Fruit fly (Drosophila melanogaster) ovary, adult (tissue): ENCODE results near the gene Mst36Fb.

Experiments used
- CG17801 ChIP-seq: fragments of 200-800 bp; optimal IDR thresholded peaks from 2 replicates; lab custom pipeline; 2019; ENCODE audit warnings: missing biosample characterization, mild to moderate bottlenecking, missing genetic modification characterization, moderate library complexity; ENCODE audit not compliant: partially characterized antibody

Mst36Fb gene

DNA sequence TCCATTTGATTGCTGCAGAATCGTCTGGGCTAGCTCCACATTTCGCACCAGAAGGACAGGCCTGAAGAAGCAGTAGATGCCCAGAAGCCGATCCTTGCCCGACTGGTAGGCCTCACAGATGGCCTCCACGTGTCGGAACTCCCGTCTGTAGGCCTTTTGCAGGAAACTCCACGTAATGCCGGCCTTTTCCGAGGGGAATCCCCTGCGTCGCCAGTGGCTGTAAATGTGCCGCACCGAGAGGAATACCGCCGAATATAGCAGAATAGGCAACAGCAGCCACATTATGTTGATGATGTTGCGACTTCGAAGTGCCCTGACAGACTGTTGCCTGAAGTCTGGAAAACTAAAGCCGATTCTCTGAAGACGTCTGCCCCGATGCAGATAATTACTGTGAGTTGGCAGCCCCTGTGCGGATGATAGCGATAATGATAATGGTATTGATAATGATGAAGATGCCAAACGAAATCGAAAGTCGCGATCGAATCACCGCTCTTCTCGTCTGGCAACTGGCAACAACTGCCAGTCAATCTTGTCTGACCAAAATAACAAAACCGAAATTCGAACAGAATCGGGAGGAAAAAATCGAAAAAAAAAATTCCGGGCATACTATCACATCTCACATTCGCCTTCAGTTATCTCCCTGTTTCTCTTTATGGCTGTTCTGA, 22.1 kb downstream of the Mst36Fb start, which contains the start of gene Cyp310a1:
Gene Cyp310a1 (minus strand): TSS at position 348 of the 665 bp plus-strand sequence.
- no peak for TF ChIP-seq CG17801 (GFP tag; lab: Kevin White, UChicago)

DNA sequence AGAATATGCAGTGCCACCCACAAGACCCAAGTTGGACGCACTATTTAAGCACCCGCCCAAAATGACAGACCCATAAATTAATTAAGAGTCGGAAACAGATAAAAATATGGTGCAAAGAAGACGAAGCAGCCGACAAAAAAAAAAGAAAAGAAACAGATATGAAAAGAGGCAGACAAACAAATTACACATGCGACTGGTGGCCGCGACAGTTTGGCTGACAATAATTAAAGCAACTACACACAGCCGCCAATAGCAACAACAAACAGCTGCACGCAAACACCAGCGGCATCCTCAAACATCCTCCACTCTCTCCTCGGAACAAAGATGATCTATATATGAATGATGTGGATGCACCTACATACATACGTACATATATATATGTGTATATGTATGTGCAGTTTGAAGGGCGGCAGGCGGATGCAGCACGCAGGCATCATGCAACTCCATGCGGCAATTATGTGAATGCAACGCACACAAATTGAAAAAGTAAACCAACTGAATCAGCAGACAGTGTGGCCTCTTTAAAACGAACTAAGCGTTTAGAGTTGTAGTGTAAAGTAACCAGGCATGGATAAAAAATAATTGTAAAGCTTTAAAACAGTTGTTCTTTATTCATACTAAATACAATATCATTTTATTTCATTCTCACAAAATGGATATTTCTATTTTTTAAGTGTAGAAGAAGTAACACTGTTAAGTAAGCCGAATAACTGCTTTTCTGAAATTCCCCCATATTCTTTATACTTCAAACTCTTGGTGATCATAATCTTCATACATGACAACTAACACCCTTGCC, 26.8 kb downstream of the Mst36Fb start:
- no peak for TF ChIP-seq CG17801 (GFP tag; lab: Kevin White, UChicago)

DNA sequence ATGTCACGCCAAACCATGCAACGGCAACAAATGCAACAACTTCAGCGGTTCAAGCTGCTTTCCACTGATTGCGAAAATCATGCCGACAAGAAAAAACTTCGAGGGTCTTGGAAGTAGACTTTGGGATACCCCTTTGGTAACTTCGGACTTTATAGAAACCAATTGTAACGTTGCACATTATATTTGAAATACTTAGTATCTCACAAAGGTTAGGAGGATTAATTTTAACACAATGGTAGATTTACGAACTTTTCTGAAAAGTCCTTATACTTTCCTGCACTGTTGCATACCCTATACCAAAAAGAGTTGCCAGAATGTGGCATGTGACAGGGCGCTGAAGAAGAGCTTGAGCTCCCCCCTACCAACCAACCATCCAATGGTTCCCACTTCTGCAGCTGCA, 29.4 kb downstream of the Mst36Fb start:
- no peak for TF ChIP-seq CG17801 (GFP tag; lab: Kevin White, UChicago)

DNA sequence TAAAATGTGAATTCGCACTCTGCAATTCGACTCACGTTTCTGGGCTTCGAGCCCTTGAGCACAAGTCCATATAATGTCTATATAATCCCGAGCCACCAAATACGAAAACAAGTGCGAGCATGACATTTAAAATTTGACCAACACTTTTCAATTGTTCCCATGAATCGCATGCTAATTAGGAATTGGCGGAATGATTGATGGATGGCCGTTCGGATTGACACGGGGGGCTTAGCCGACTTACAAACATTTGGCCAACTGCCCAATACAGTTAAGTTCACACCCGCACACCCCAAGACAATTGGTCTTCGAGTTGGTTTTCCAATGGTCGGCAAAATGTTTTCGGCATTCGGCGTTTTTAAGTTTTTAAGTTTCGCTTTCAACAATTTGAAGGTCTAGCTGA, 33.8 kb downstream of the Mst36Fb start:
- no peak for TF ChIP-seq CG17801 (GFP tag; lab: Kevin White, UChicago)

DNA sequence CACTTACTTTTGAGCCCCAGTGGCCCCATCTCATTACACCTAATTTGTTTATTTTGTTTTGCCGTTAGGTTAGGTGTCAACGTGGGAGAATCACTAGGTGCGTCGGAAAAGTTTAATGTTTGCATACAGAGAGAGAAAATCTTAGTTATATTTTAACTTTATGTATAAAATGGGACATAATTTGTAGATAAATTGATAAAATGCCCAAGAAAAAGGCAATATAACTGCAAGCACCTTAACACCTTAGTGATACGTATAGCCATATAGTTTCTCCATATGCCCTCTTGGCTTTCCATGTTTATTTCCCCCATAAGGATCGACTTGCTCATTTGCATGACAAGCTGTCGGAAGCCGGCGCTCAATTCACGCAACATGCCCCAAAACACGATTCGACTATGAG, 35.9 kb downstream of the Mst36Fb start:
- TF ChIP-seq CG17801 (GFP tag; lab: Kevin White, UChicago): no peak

DNA sequence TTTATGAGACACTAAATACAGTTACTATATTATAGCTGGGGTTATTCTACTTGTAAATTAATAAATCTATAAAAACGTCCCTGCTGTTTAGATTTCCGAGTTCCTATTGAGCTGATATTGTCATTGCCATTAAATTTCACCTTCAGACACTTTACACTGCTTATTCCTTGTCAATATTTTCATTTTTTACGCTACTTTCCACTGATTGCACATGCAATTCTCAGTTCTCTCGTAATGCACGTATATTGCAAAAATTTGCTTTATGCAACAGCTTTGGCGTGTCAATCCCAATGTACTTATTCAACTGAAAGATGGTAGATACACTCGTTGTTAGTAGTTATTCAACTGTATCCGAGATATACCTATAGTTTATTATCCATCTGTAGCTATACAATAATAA, 42.5 kb downstream of the Mst36Fb start:
- peak; percentile 26 for TF ChIP-seq CG17801 (GFP tag; lab: Kevin White, UChicago)

DNA sequence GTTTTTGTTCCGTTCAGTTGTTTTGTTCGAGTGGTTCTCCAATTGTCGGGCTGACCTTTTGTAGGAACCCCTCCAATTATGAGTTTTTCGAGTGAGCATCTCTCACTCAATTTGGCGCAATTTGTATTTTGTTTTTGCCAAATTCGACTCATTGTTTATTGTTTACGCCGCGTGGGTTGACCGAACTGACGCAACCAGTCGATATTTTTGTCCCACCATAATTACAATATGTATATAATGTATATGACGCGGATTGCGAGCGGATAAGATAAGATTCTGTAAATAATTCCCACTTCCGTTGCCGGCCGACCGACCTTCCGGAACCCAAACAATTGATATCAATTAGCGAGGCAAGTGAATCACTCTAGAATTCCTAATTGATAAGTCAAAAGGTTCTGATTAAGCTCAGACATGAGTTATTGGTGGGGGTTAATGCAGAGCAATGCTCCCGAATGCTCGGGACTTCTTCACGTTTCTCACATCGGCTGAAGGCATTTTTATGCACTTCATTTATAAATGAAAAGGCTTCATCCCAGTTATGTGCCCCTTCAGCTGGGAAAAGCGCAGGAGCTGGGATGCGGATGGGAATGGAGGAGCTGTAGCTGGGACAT, 44.2 kb downstream of the Mst36Fb start:
- TF ChIP-seq CG17801 (GFP tag; lab: Kevin White, UChicago): no peak

DNA sequence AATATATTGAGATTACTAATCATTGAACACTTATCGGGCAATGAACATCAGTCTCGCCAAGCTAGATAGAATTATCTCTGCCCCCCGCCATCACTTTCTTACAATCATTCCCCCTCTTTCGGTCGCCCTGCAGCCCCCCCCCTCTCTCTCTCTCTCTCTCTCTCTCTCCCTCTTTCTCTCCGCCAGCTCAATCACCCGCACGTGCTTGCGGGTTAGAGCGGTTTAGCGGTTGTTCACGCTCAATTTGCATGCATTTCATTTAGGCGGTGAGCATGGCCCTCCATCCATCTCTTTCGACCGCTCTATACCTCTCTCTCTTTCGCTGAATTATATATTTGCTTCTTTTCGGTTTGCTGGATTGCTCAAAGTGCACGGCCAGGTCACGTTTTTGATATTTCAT, 45.8 kb downstream of the Mst36Fb start:
- TF ChIP-seq CG17801 (GFP tag; lab: Kevin White, UChicago): no peak

DNA sequence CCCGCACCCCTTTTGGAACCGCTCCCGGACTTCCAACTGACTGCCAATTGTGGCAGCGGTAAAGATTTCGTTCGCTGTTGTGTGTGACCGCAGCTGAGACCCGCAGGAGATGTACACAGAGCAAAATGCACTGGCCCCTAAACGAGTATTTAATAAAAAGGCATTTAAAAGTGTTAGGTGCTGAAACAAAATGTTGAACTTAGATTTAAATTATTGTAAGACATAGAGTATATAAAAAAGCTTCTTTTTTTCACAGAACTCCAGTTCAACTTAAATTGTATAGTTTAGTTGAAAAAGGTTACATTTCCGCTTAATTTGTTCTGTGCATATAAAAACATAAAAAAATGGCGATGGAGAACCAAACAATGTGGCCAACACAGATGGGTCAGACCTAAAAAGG, 46.8 kb downstream of the Mst36Fb start:
- TF ChIP-seq CG17801 (GFP tag; lab: Kevin White, UChicago): no peak

DNA sequence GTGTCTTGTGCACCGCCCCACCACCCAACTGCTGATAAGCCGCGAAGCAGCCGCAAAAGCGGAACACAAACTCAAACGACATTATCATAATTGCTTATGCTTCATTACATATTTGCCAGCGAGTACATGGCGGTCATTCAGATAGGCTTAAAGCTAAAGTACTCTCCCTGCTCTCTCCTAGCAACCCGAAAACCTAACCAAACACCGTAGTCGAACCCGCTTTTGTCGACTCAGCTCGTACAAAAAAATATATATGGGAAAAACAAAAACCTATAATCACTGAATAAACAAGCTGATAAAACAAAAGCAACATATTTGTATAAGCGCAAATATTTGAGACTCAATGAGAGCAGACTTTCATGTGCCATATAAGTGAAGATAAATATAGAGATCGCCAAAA, 47.9 kb downstream of the Mst36Fb start:
- no peak for TF ChIP-seq CG17801 (GFP tag; lab: Kevin White, UChicago)

DNA sequence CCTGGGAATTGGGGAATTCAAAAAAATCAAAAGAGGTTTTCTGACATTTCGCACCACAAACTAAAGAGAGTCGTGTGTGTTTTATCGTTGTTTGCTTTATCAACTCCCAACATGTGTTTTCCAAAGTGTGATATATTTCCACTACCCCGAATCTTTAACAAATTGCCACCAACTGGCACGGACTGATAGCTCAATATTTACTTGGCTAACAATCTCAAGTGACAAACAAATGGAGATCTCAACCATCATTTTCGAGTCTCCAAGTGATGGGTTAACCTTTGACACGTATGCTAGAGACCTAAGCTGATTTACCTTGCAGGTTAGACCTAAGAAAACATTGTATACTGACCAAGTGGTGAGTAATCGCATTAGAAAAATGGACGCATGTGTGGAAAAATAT, 49.4 kb downstream of the Mst36Fb start:
- no peak for TF ChIP-seq CG17801 (GFP tag; lab: Kevin White, UChicago)

DNA sequence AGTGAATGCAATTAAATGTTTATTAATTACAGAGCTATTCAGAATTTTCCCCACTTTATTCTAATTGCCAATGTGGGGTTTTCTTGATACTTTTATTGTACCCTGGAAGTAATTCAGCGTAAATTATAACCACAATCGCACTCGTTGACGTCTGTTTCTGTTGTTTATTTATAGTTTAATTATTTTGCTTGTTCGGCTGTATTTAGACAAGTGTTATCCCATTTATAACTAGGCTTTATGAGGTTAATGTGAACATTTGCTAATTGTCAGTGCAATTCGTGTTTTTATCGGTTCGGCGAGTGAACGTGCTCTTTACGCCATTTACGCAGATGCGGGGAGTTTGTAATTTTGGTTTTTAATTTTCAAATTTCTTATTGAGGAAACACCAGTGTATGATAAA, 49.9 kb downstream of the Mst36Fb start:
- TF ChIP-seq CG17801 (GFP tag; lab: Kevin White, UChicago): no peak

DNA sequence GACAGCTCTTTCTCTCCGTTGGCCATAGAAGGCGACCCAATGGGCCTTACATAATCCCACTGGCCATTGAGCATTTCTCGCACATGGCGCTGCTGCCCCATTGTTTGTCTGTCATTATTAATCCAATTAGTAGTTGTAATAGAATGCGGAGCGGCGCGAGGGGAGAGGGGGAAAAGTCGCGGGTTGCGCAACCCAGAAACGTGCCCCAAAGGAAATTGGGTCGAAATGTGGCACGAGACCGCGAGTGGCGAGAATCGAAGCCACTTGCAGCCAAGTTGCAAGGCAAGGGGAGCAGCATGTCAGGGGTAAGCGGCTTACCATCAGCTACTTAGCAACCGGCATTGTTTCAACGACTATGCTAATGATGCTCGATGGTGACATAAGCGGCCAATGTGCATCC, 50.5 kb downstream of the Mst36Fb start:
- no peak for TF ChIP-seq CG17801 (GFP tag; lab: Kevin White, UChicago)

DNA sequence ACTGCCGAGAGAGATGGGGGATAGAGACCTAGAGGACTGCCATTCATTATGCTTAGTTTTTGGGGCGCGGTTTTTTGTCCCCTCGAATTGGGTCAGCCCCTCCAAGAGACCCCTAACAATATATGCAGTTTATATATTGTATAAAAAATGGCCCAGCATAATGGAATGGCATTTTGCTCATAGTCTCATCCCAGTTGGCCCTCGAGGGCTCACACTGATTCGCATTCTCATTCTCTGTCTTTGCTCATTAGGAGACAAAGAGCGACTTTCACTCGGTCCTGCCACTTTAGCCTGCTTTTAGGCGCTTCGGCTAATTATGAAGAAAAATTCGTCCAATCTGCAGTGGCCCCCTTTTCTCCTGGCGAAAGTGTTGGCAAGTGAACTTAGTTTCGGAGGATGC, 51.5 kb downstream of the Mst36Fb start:
- no peak for TF ChIP-seq CG17801 (GFP tag; lab: Kevin White, UChicago)
